Fruit fly (Drosophila melanogaster) whole organism, embryonic: ENCODE data around the gene CG14100.
A peak's percentile ranks its signal among the peaks of the same experiment; 100 is the strongest.

Experiments
- Blimp-1 ChIP-seq: fragments of 200-800 bp; sonication (Bioruptor generic); optimal IDR thresholded peaks from 3 replicates; lab custom pipeline; 2018; ENCODE audit warnings: missing biosample characterization, missing genetic modification characterization, mild to moderate bottlenecking, moderate library complexity, missing genetic modification reagents
- CG11456 ChIP-seq: fragments of 200-800 bp; sonication (Bioruptor generic); IDR thresholded peaks from 3 replicates; pipeline ENCODE4 v1.3.6; 2022; ENCODE audit warnings: missing biosample characterization, missing genetic modification characterization
- CG11695 ChIP-seq: fragments of 200-800 bp; sonication (Bioruptor generic); IDR thresholded peaks from 3 replicates; pipeline ENCODE4 v1.3.6; 2022; ENCODE audit warnings: missing biosample characterization, missing genetic modification characterization
- CG12744 ChIP-seq: fragments of 200-800 bp; sonication (Bioruptor generic); optimal IDR thresholded peaks from 2 replicates; lab custom pipeline; 2016; ENCODE audit warnings: missing biosample characterization, missing genetic modification characterization
- CG15479 ChIP-seq: fragments of 200-800 bp; sonication (Bioruptor generic); optimal IDR thresholded peaks from 3 replicates; lab custom pipeline; 2019; ENCODE audit warnings: missing biosample characterization, mild to moderate bottlenecking, missing genetic modification characterization, moderate library complexity
- CG16813 ChIP-seq: fragments of 200-800 bp; sonication (Bioruptor generic); IDR thresholded peaks from 3 replicates; pipeline ENCODE4 v1.3.6; 2022; ENCODE audit warnings: missing biosample characterization, missing genetic modification characterization; ENCODE audit not compliant: partially characterized antibody
- CG17186 ChIP-seq: fragments of 200-800 bp; sonication (Bioruptor generic); optimal IDR thresholded peaks from 3 replicates; lab custom pipeline; 2017; ENCODE audit warnings: missing biosample characterization, missing genetic modification reagents, missing genetic modification characterization
- CG3995 ChIP-seq: fragments of 200-800 bp; sonication (Bioruptor generic); optimal IDR thresholded peaks from 3 replicates; lab custom pipeline; 2016; ENCODE audit warnings: missing biosample characterization, missing genetic modification characterization
- D19B ChIP-seq: fragments of 200-800 bp; sonication (Bioruptor generic); optimal IDR thresholded peaks from 2 replicates; lab custom pipeline; 2017; ENCODE audit warnings: missing biosample characterization, mild to moderate bottlenecking, missing genetic modification characterization
- Dad ChIP-seq: fragments of 200-800 bp; sonication (Bioruptor generic); optimal IDR thresholded peaks from 3 replicates; lab custom pipeline; 2016; ENCODE audit warnings: missing biosample characterization, missing genetic modification characterization
- Ets97D ChIP-seq: fragments of 200-800 bp; sonication (Bioruptor generic); optimal IDR thresholded peaks from 3 replicates; lab custom pipeline; 2016; ENCODE audit warnings: missing biosample characterization, missing genetic modification characterization
- HLH4C ChIP-seq: fragments of 200-800 bp; sonication (Bioruptor generic); IDR thresholded peaks from 3 replicates; pipeline ENCODE4 v1.3.6; 2022; ENCODE audit warnings: missing biosample characterization, missing genetic modification characterization; ENCODE audit not compliant: partially characterized antibody
- Hand ChIP-seq: fragments of 200-800 bp; sonication (Bioruptor generic); optimal IDR thresholded peaks from 2 replicates; lab custom pipeline; 2017; ENCODE audit warnings: mild to moderate bottlenecking, missing biosample characterization, missing genetic modification reagents, missing genetic modification characterization
- HmgD ChIP-seq: fragments of 200-800 bp; sonication (Bioruptor generic); optimal IDR thresholded peaks from 3 replicates; lab custom pipeline; 2016; ENCODE audit warnings: missing biosample characterization, missing genetic modification characterization
- Hr78 ChIP-seq, 2 experiments: fragments of 200-800 bp in 1 of 2; fragments of >200 bp in 1 of 2; sonication (Bioruptor generic) in 1 of 2; optimal IDR thresholded peaks; 2 replicates each; lab custom pipeline; 2017 to 2019; ENCODE audit warnings: missing biosample characterization in 2 of 2, missing genetic modification characterization in 2 of 2, mild to moderate bottlenecking in 1 of 2, moderate library complexity in 1 of 2
- Lpt ChIP-seq: fragments of >200 bp; optimal IDR thresholded peaks from 2 replicates; lab custom pipeline; 2018; ENCODE audit warnings: missing biosample characterization, missing genetic modification characterization
- MTF-1 ChIP-seq: fragments of 200-800 bp; sonication (Bioruptor generic); optimal IDR thresholded peaks from 2 replicates; lab custom pipeline; 2018; ENCODE audit warnings: missing biosample characterization, mild to moderate bottlenecking, missing genetic modification characterization, borderline replicate concordance
- Nf-YB ChIP-seq: fragments of 200-800 bp; sonication (Bioruptor generic); optimal IDR thresholded peaks from 3 replicates; lab custom pipeline; 2019; ENCODE audit warnings: missing biosample characterization, mild to moderate bottlenecking, missing genetic modification characterization, moderate library complexity
- NfI ChIP-seq: fragments of 200-800 bp; sonication (Bioruptor generic); optimal IDR thresholded peaks from 3 replicates; lab custom pipeline; 2018; ENCODE audit warnings: missing biosample characterization, mild to moderate bottlenecking, missing genetic modification characterization, moderate library complexity
- Opbp ChIP-seq: fragments of 200-800 bp; sonication (Bioruptor generic); IDR thresholded peaks from 3 replicates; pipeline ENCODE4 v1.3.6; 2022; ENCODE audit warnings: missing biosample characterization, missing genetic modification characterization; ENCODE audit not compliant: partially characterized antibody
- Rx ChIP-seq: fragments of 200-800 bp; sonication (Bioruptor generic); IDR thresholded peaks from 2 replicates; pipeline ENCODE4 v1.3.6; 2022; ENCODE audit warnings: missing biosample characterization, missing genetic modification characterization
- Stat92E ChIP-seq, 3 experiments: fragments of >200 bp in 2 of 3; fragments of 200-800 bp in 1 of 3; sonication (Bioruptor generic) in 1 of 3; optimal IDR thresholded peaks; 2 replicates each; lab custom pipeline; 2017 to 2019; ENCODE audit warnings: missing biosample characterization in 3 of 3, missing genetic modification characterization in 3 of 3, mild to moderate bottlenecking in 1 of 3, moderate library complexity in 1 of 3
- Xbp1 ChIP-seq: fragments of 200-800 bp; sonication (Bioruptor generic); optimal IDR thresholded peaks from 3 replicates; lab custom pipeline; 2016; ENCODE audit warnings: missing biosample characterization, mild to moderate bottlenecking, missing genetic modification characterization
- ash1 ChIP-seq: fragments of 200-800 bp; sonication (Bioruptor generic); optimal IDR thresholded peaks from 2 replicates; lab custom pipeline; 2018; ENCODE audit warnings: missing biosample characterization, mild to moderate bottlenecking, missing genetic modification characterization
- az2 ChIP-seq: fragments of 200-800 bp; sonication (Bioruptor generic); optimal IDR thresholded peaks from 3 replicates; lab custom pipeline; 2016; ENCODE audit warnings: missing biosample characterization, missing genetic modification characterization
- bsh ChIP-seq, 2 experiments: fragments of 200-800 bp; sonication (Bioruptor generic); optimal IDR thresholded peaks; 2 replicates each; lab custom pipeline; 2017 to 2018; ENCODE audit warnings: mild to moderate bottlenecking in 2 of 2, missing biosample characterization in 2 of 2, missing genetic modification characterization in 2 of 2, moderate library complexity in 1 of 2
- cg ChIP-seq: fragments of 200-800 bp; sonication (Bioruptor generic); optimal IDR thresholded peaks from 3 replicates; lab custom pipeline; 2019; ENCODE audit warnings: missing biosample characterization, mild to moderate bottlenecking, missing genetic modification characterization, moderate library complexity
- crol ChIP-seq: fragments of 200-800 bp; sonication (Bioruptor generic); IDR thresholded peaks from 2 replicates; pipeline ENCODE4 v1.3.6; 2022; ENCODE audit warnings: missing biosample characterization, missing genetic modification characterization
- crp ChIP-seq, 2 experiments: fragments of 200-800 bp; sonication (Bioruptor generic); optimal IDR thresholded peaks; 2 replicates in 1 of 2; 3 replicates in 1 of 2; lab custom pipeline; 2017; ENCODE audit warnings: missing biosample characterization in 2 of 2, missing genetic modification characterization in 2 of 2, mild to moderate bottlenecking in 1 of 2, moderate library complexity in 1 of 2
- dpn ChIP-seq, 2 experiments: fragments of 200-800 bp; sonication (Bioruptor generic); optimal IDR thresholded peaks; 3 replicates each; lab custom pipeline; 2016; ENCODE audit warnings: missing biosample characterization in 2 of 2, missing genetic modification characterization in 2 of 2
- dysf ChIP-seq: fragments of 200-800 bp; sonication (Bioruptor generic); IDR thresholded peaks from 3 replicates; pipeline ENCODE4 v1.3.6; 2022; ENCODE audit warnings: missing biosample characterization, missing genetic modification characterization
- ems ChIP-seq: fragments of 200-800 bp; sonication (Bioruptor generic); optimal IDR thresholded peaks from 3 replicates; lab custom pipeline; 2016; ENCODE audit warnings: missing biosample characterization, missing genetic modification characterization
- gsb-n ChIP-seq: fragments of 200-800 bp; sonication (Bioruptor generic); optimal IDR thresholded peaks from 3 replicates; lab custom pipeline; 2018; ENCODE audit warnings: missing biosample characterization, mild to moderate bottlenecking, missing genetic modification characterization
- hbn ChIP-seq: fragments of 200-800 bp; sonication (Bioruptor generic); IDR thresholded peaks from 2 replicates; pipeline ENCODE4 v1.3.6; 2022; ENCODE audit warnings: missing biosample characterization, missing genetic modification characterization; ENCODE audit not compliant: partially characterized antibody
- ken ChIP-seq: fragments of 200-800 bp; sonication (Bioruptor generic); IDR thresholded peaks from 3 replicates; pipeline ENCODE4 v1.3.6; 2022; ENCODE audit warnings: missing biosample characterization, missing genetic modification characterization
- knrl ChIP-seq: fragments of 200-800 bp; sonication (Bioruptor generic); IDR thresholded peaks from 3 replicates; pipeline ENCODE4 v1.3.6; 2022; ENCODE audit warnings: missing biosample characterization, missing genetic modification characterization; ENCODE audit not compliant: partially characterized antibody
- lola ChIP-seq, 3 experiments: fragments of >200 bp in 2 of 3; fragments of 200-800 bp in 1 of 3; sonication (Bioruptor generic) in 1 of 3; optimal IDR thresholded peaks; 2 replicates each; lab custom pipeline; 2017 to 2019; ENCODE audit warnings: missing biosample characterization in 3 of 3, missing genetic modification characterization in 3 of 3, mild to moderate bottlenecking in 1 of 3, moderate library complexity in 1 of 3
- odd ChIP-seq: fragments of 200-800 bp; sonication (Bioruptor generic); optimal IDR thresholded peaks from 2 replicates; lab custom pipeline; 2017; ENCODE audit warnings: missing biosample characterization, mild to moderate bottlenecking, missing genetic modification characterization
- pros ChIP-seq: fragments of 200-800 bp; sonication (Bioruptor generic); optimal IDR thresholded peaks from 3 replicates; lab custom pipeline; 2019; ENCODE audit warnings: missing biosample characterization, mild to moderate bottlenecking, missing genetic modification characterization, moderate library complexity
- sens ChIP-seq: fragments of 200-800 bp; sonication (Bioruptor generic); peaks from one replicate; lab custom pipeline; 2016; ENCODE audit warnings: missing biosample characterization, missing genetic modification characterization
- sens-2 ChIP-seq: fragments of 200-800 bp; sonication (Bioruptor generic); IDR thresholded peaks from 2 replicates; pipeline ENCODE4 v1.3.6; 2022; ENCODE audit warnings: missing biosample characterization, missing genetic modification characterization
- seq ChIP-seq: fragments of 200-800 bp; sonication (Bioruptor generic); IDR thresholded peaks from 2 replicates; pipeline ENCODE4 v1.3.6; 2022; ENCODE audit warnings: missing biosample characterization, missing genetic modification characterization
- slbo ChIP-seq: fragments of 200-800 bp; sonication (Bioruptor generic); IDR thresholded peaks from 2 replicates; pipeline ENCODE4 v1.3.6; 2022; ENCODE audit warnings: missing biosample characterization, missing genetic modification characterization
- wor ChIP-seq: fragments of 200-800 bp; sonication (Bioruptor generic); IDR thresholded peaks from 2 replicates; pipeline ENCODE4 v1.3.6; 2022; ENCODE audit warnings: missing biosample characterization, missing genetic modification characterization
- zf30C ChIP-seq: fragments of 200-800 bp; sonication (Bioruptor generic); optimal IDR thresholded peaks from 3 replicates; lab custom pipeline; 2018; ENCODE audit warnings: missing biosample characterization, mild to moderate bottlenecking, missing genetic modification characterization

The CG14100 gene

dm6 chr3L:19556738-19557137 lies 33.6 kb downstream of the CG14100 start (continued):
- peak; percentile 57 for TF ChIP-seq CG15479
- TF ChIP-seq cg (GFP tag; lab: Kevin White, UChicago): peak; percentile 59
- TF ChIP-seq Lpt (GFP tag; lab: Kevin White, UChicago): peak; percentile 42
- no peak for TF ChIP-seq bsh (GFP tag; optimal IDR thresholded peaks at IDR 0.05; lab: Kevin White, UChicago)
- peak; percentile 40; the same call in 1 of the 2 replicates for TF ChIP-seq crol (GFP tag; lab: Robert Waterston, UW)
- TF ChIP-seq dysf (GFP tag; lab: Robert Waterston, UW): no peak
- 0 out of 3 replicates have a peak, but pooled peaks have one; percentile 25 for TF ChIP-seq Opbp (GFP tag; lab: Robert Waterston, UW)
- peak; percentile 52 for TF ChIP-seq pros (GFP tag; lab: Kevin White, UChicago)

dm6 chr3L:19555906-19556457 lies 34.3 kb downstream of the CG14100 start:
- TF ChIP-seq Rx (GFP tag; lab: Robert Waterston, UW) (no peak), sens-2 (no peak), knrl (GFP tag; lab: Robert Waterston, UW) (no peak), CG17186 (GFP tag; lab: Kevin White, UChicago) (no peak), lola (GFP tag; optimal IDR thresholded peaks at IDR 0.05; lab: Kevin White, UChicago) (peak in 1 of 3 experiments; percentile 14), Hr78 (GFP tag; optimal IDR thresholded peaks at IDR 0.05; lab: Kevin White, UChicago) (no peak), Blimp-1 (GFP tag; lab: Kevin White, UChicago) (peak; percentile 44), D19B (GFP tag; lab: Kevin White, UChicago) (no peak), Nf-YB (GFP tag; lab: Kevin White, UChicago) (peak; percentile 2), ken (GFP tag; lab: Robert Waterston, UW) (no peak), zf30C (GFP tag; lab: Kevin White, UChicago) (peak; percentile 20), CG12744 (GFP tag; lab: Kevin White, UChicago) (no peak), Xbp1 (no peak), sens (peak; percentile 50)

dm6 chr3L:19552136-19552773 lies 38.1 kb downstream of the CG14100 start, which contains the start of the genes Ltn1 and CG9300:
Gene Ltn1, minus strand, starts transcription at chr3L:19552290.
Gene CG9300, plus strand, starts transcription at chr3L:19552420.
- TF ChIP-seq MTF-1 (GFP tag; lab: Kevin White, UChicago) (no peak), HmgD (GFP tag; lab: Kevin White, UChicago) (peak; percentile 49), wor (no peak), slbo (GFP tag; lab: Robert Waterston, UW) (peak; percentile 25; the same call in 1 of the 2 replicates), NfI (GFP tag; lab: Kevin White, UChicago) (peak; percentile 50), Ets97D (peak; percentile 77), Hand (GFP tag; lab: Kevin White, UChicago) (no peak), ems (GFP tag; lab: Kevin White, UChicago) (no peak), CG3995 (GFP tag; lab: Kevin White, UChicago) (no peak), crp (GFP tag; optimal IDR thresholded peaks at IDR 0.05; lab: Kevin White, UChicago) (peak in 1 of 2 experiments; percentile 17), seq (GFP tag; lab: Robert Waterston, UW) (no peak; the same call in 1 of the 2 replicates), dpn (GFP tag; optimal IDR thresholded peaks at IDR 0.05; lab: Kevin White, UChicago) (peak; percentile 30 to 35), az2 (no peak), gsb-n (no peak), HLH4C (GFP tag; lab: Robert Waterston, UW) (peak; percentile 43; the same call in 1 of the 3 replicates), ash1 (GFP tag; lab: Kevin White, UChicago) (no peak), Dad (GFP tag; lab: Kevin White, UChicago) (peak; percentile 40), odd (no peak), zf30C (GFP tag; lab: Kevin White, UChicago) (no peak), CG16813 (GFP tag; lab: Robert Waterston, UW) (peak; percentile 51; the same call in 2 of the 3 replicates), CG11456 (GFP tag; lab: Robert Waterston, UW) (no peak), hbn (GFP tag; lab: Robert Waterston, UW) (no peak), Stat92E (GFP tag; optimal IDR thresholded peaks at IDR 0.05; lab: Kevin White, UChicago) (no peak), CG11695 (0 out of 3 replicates have a peak, but pooled peaks have one; percentile 14)
